Worm (Caenorhabditis elegans): ENCODE results near the gene ZC412.10.

DNA sequence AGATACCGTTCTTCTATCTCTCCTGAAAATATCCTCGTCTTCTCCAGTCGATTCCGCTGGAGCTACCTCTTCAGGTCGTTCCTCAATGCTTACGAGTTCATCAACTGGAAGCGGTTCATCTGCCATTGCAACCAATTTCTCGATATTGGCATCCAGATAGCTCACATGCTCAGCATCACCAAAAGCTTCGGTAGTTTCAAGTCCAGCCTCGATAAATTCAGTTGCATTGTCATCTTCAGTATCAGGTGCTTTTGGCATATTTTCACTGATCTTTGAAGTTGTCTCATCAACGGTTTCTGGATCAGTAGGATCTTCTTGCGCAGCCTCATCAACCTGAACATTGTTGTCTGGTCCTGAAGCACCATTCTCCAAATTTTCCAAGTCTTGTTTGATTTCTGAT is 35.0 kb downstream of the ZC412.10 start:
- TF ChIP-seq fkh-10 (GFP tag; optimal IDR thresholded peaks at IDR 0.05) (no peak), ama-1 (optimal IDR thresholded peaks at IDR 0.05) (no peak), pqm-1 (tag; optimal IDR thresholded peaks at IDR 0.05) (no peak), snpc-4 (tag; optimal IDR thresholded peaks at IDR 0.05) (no peak), nhr-23 (tag; optimal IDR thresholded peaks at IDR 0.05) (no peak), egl-27 (tag; optimal IDR thresholded peaks at IDR 0.05) (no peak), daf-12 (tag; optimal IDR thresholded peaks at IDR 0.05) (no peak), ceh-82 (tag; optimal IDR thresholded peaks at IDR 0.05) (no peak), nhr-237 (tag; optimal IDR thresholded peaks at IDR 0.05) (no peak), zag-1 (tag; optimal IDR thresholded peaks at IDR 0.05) (no peak), elt-2 (tag; optimal IDR thresholded peaks at IDR 0.05) (no peak)
